Worm (Caenorhabditis elegans): ENCODE measurements around the gene nstp-5.
"Not testable (repeated sequence)": the region's sequence is repeated elsewhere in the genome, so short reads cannot be mapped to it uniquely, and the experiment has no call there.

DNA sequence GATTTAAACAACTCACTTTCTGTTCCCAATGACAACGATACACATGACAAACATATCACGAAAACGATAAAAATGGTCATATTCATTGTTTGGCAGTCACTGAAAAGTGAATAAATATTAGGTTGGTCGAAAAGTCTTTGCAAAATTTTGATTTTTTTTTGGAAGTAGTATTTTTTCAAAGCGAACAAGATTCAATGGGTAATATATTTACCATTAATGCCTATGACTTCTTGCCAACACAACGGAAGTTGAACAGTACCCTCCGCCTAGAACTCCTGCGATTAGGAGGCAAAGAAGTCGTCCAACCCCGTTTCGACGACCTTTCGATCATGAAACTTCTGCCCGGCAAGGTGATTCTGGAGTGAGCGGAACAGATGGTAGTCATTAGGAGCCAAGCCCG is 19.9 kb downstream of the nstp-5 start, which contains the start of gene ZK896.1:
- TF ChIP-seq nhr-6 (tag; optimal IDR thresholded peaks at IDR 0.05); aly-2 (tag; optimal IDR thresholded peaks at IDR 0.05); elt-3 (tag; optimal IDR thresholded peaks at IDR 0.05); blmp-1 (tag; optimal IDR thresholded peaks at IDR 0.05; ENCODE audit: insufficient read depth): not testable (repeated sequence)
